Worm (Caenorhabditis elegans) whole organism, L2 larva: ENCODE data around the gene cts-1.

ENCODE experiments used
- C34F6.9 ChIP-seq: fragments of 150-350 bp; optimal IDR thresholded peaks from 2 replicates; lab custom pipeline; 2014; ENCODE audit warnings: missing biosample characterization, missing genetic modification characterization
- F13H6.1 ChIP-seq: sonication (generic microtip); optimal IDR thresholded peaks from 2 replicates; lab custom pipeline; 2016; ENCODE audit warnings: missing genetic modification characterization, missing compliant biosample characterization
- Y55F3AM.14 ChIP-seq: fragments of 200-800 bp; sonication (Bioruptor generic); optimal IDR thresholded peaks from 2 replicates; lab custom pipeline; 2018; ENCODE audit warnings: mild to moderate bottlenecking, missing genetic modification characterization, missing compliant biosample characterization
- aly-2 ChIP-seq: fragments of 150-350 bp; optimal IDR thresholded peaks from 2 replicates; lab custom pipeline; 2014; ENCODE audit warnings: missing biosample characterization, missing genetic modification characterization
- blmp-1 ChIP-seq: sonication (generic microtip); optimal IDR thresholded peaks from 2 replicates; lab custom pipeline; 2017; ENCODE audit warnings: missing genetic modification characterization, mild to moderate bottlenecking, missing compliant biosample characterization, antibody characterized with exemption, moderate library complexity; ENCODE audit not compliant: insufficient read depth
- ceh-16 ChIP-seq: fragments of 150-350 bp; optimal IDR thresholded peaks from 2 replicates; lab custom pipeline; 2014; ENCODE audit warnings: missing biosample characterization, missing genetic modification characterization
- ceh-82 ChIP-seq: fragments of 150-350 bp; optimal IDR thresholded peaks from 2 replicates; lab custom pipeline; 2014; ENCODE audit warnings: missing biosample characterization, missing genetic modification characterization
- crh-2 ChIP-seq: sonication (generic microtip); optimal IDR thresholded peaks from 2 replicates; lab custom pipeline; 2017; ENCODE audit warnings: missing biosample characterization, missing genetic modification characterization
- dmd-4 ChIP-seq: sonication (generic microtip); optimal IDR thresholded peaks from 2 replicates; lab custom pipeline; 2017; ENCODE audit warnings: missing biosample characterization, missing genetic modification characterization
- egl-27 ChIP-seq: sonication (generic microtip); optimal IDR thresholded peaks from 3 replicates; lab custom pipeline; 2017; ENCODE audit warnings: missing biosample characterization, missing genetic modification reagents, missing genetic modification characterization
- elt-1 ChIP-seq: fragments of 150-350 bp; optimal IDR thresholded peaks from 2 replicates; lab custom pipeline; 2014; ENCODE audit warnings: missing biosample characterization, missing genetic modification characterization
- elt-3 ChIP-seq: sonication (generic microtip); optimal IDR thresholded peaks from 2 replicates; lab custom pipeline; 2017; ENCODE audit warnings: missing biosample characterization, missing genetic modification characterization
- fos-1 ChIP-seq: fragments of 150-350 bp; optimal IDR thresholded peaks from 2 replicates; lab custom pipeline; 2014; ENCODE audit warnings: missing biosample characterization, missing genetic modification characterization
- gmeb-1 ChIP-seq: fragments of 150-350 bp; optimal IDR thresholded peaks from 2 replicates; lab custom pipeline; 2014; ENCODE audit warnings: missing biosample characterization, missing genetic modification characterization
- lin-11 ChIP-seq: fragments of 150-350 bp; sonication (generic microtip); optimal IDR thresholded peaks from 2 replicates; lab custom pipeline; 2014; ENCODE audit warnings: missing biosample characterization, missing genetic modification characterization, inconsistent platforms, mixed read lengths
- lin-13 ChIP-seq: fragments of 150-350 bp; optimal IDR thresholded peaks from 2 replicates; lab custom pipeline; 2014; ENCODE audit warnings: missing biosample characterization, missing genetic modification reagents, missing genetic modification characterization
- lin-39 ChIP-seq: fragments of 150-350 bp; optimal IDR thresholded peaks from 2 replicates; lab custom pipeline; 2014; ENCODE audit warnings: missing biosample characterization, missing genetic modification reagents, missing genetic modification characterization
- lsy-2 ChIP-seq, 2 experiments: fragments of 150-350 bp in 1 of 2; sonication (generic microtip) in 1 of 2; optimal IDR thresholded peaks; 2 replicates each; lab custom pipeline; 2014 to 2017; ENCODE audit warnings: missing biosample characterization in 2 of 2, missing genetic modification characterization in 2 of 2
- mab-5 ChIP-seq: fragments of 150-350 bp; optimal IDR thresholded peaks from 2 replicates; lab custom pipeline; 2014; ENCODE audit warnings: missing biosample characterization, missing genetic modification characterization
- mdl-1 ChIP-seq, 2 experiments: fragments of 150-350 bp in 1 of 2; sonication (generic microtip) in 1 of 2; optimal IDR thresholded peaks; 2 replicates each; lab custom pipeline; 2017; ENCODE audit warnings: missing biosample characterization in 2 of 2, missing genetic modification characterization in 2 of 2
- nhr-10 ChIP-seq: sonication (generic microtip); optimal IDR thresholded peaks from 2 replicates; lab custom pipeline; 2017; ENCODE audit warnings: missing biosample characterization, missing genetic modification characterization
- nhr-12 ChIP-seq: fragments of 150-350 bp; optimal IDR thresholded peaks from 2 replicates; lab custom pipeline; 2014; ENCODE audit warnings: missing biosample characterization, missing genetic modification characterization
- nhr-129 ChIP-seq: fragments of 150-350 bp; optimal IDR thresholded peaks from 2 replicates; lab custom pipeline; 2014; ENCODE audit warnings: missing biosample characterization, missing genetic modification characterization
- nhr-21 ChIP-seq: fragments of 150-350 bp; optimal IDR thresholded peaks from 2 replicates; lab custom pipeline; 2014; ENCODE audit warnings: missing biosample characterization, missing genetic modification characterization
- nhr-237 ChIP-seq: fragments of 150-350 bp; optimal IDR thresholded peaks from 2 replicates; lab custom pipeline; 2014; ENCODE audit warnings: missing biosample characterization, missing genetic modification characterization
- nhr-6 ChIP-seq: fragments of 150-350 bp; optimal IDR thresholded peaks from 2 replicates; lab custom pipeline; 2014; ENCODE audit warnings: missing biosample characterization, missing genetic modification characterization
- nhr-77 ChIP-seq: fragments of 150-350 bp; optimal IDR thresholded peaks from 2 replicates; lab custom pipeline; 2014; ENCODE audit warnings: missing biosample characterization, missing genetic modification characterization
- peb-1 ChIP-seq: fragments of 150-350 bp; optimal IDR thresholded peaks from 2 replicates; lab custom pipeline; 2014; ENCODE audit warnings: missing biosample characterization, missing genetic modification characterization
- skn-1 ChIP-seq: sonication (generic microtip); optimal IDR thresholded peaks from 2 replicates; lab custom pipeline; 2017; ENCODE audit warnings: missing biosample characterization, missing genetic modification characterization
- sma-3 ChIP-seq: sonication (generic microtip); optimal IDR thresholded peaks from 2 replicates; lab custom pipeline; 2016; ENCODE audit warnings: missing genetic modification reagents, missing genetic modification characterization, missing compliant biosample characterization
- sma-9 ChIP-seq, 2 experiments: fragments of 150-350 bp in 1 of 2; sonication (generic microtip) in 1 of 2; optimal IDR thresholded peaks; 2 replicates each; lab custom pipeline; 2014 to 2016; ENCODE audit warnings: missing genetic modification characterization in 2 of 2, mild to moderate bottlenecking in 1 of 2, missing biosample characterization in 1 of 2, missing compliant biosample characterization in 1 of 2, missing genetic modification reagents in 1 of 2, moderate library complexity in 1 of 2
- unc-39 ChIP-seq: fragments of 150-350 bp; optimal IDR thresholded peaks from 2 replicates; lab custom pipeline; 2014; ENCODE audit warnings: missing biosample characterization, missing genetic modification characterization
- unc-55 ChIP-seq: fragments of 150-350 bp; sonication (generic microtip); optimal IDR thresholded peaks from 3 replicates; lab custom pipeline; 2014; ENCODE audit warnings: missing biosample characterization, missing genetic modification reagents, missing genetic modification characterization
- zag-1 ChIP-seq: fragments of 150-350 bp; optimal IDR thresholded peaks from 2 replicates; lab custom pipeline; 2014; ENCODE audit warnings: missing biosample characterization, missing genetic modification characterization
- ztf-1 ChIP-seq: fragments of 200-800 bp; sonication (Bioruptor generic); conservative IDR thresholded peaks from 2 replicates; pipeline ENCODE4 v1.3.6; 2022; ENCODE audit warnings: missing genetic modification characterization, missing compliant biosample characterization
- ztf-11 ChIP-seq: sonication (generic microtip); optimal IDR thresholded peaks from 2 replicates; lab custom pipeline; 2017; ENCODE audit warnings: missing biosample characterization, missing genetic modification characterization
- ztf-4 ChIP-seq: fragments of 150-350 bp; optimal IDR thresholded peaks from 2 replicates; lab custom pipeline; 2014; ENCODE audit warnings: missing biosample characterization, missing genetic modification characterization

cts-1 gene

DNA sequence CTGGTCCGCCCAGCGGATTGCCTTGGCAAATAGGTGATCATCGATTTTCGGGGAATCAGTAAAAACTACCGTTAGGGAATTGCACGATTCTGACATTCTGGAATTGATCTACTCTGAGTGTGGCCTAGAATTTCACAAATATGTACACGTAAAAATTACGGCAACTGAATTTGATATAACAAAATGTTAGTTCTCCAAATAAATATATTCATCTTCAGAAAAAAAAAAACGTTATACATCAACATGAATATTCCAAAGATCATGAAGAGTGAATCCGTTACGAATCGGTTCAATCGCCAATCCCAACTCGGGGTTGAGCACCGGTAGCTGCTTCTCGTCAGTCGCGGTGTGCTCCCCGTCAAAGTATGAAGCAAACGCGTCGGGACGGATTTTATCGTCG lies 42.2 kb upstream of the cts-1 start, which contains the start of gene rip-1:
Gene rip-1, minus strand, starts transcription at position 101 of the 400 bp plus-strand sequence.
- no peak for TF ChIP-seq dmd-4 (tag; lab: Kevin White, UChicago)
- no peak for TF ChIP-seq nhr-77 (tag; lab: Kevin White, UChicago)
- no peak for TF ChIP-seq nhr-6

DNA sequence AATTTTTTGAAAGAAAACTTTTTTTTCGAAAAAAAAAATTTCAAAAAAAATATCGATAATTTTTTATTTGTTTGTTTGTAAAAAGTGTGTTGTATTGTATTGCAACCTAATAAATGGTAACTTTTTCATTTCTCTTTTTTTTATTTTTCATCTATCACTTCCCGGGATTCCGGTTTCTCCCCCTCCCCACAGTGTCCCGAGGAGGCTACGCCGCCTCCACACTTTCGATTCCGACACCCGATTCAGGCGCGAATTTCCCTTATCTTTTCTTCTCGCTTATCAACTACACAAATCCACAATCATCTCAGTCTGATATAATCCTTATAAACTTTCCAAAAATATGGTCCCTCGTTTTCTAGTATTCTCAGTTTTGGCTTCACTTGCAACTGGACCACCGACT lies 38.1 kb upstream of the cts-1 start, which contains the start of gene R01H10.4:
Gene R01H10.4, plus strand, starts transcription at position 236 of the 400 bp plus-strand sequence.
- no peak for TF ChIP-seq ceh-16 (tag; lab: Kevin White, UChicago)
- TF ChIP-seq nhr-21 (tag; lab: Kevin White, UChicago) = no peak
- TF ChIP-seq skn-1 (tag; lab: Kevin White, UChicago) = no peak
- TF ChIP-seq elt-3 (tag; lab: Kevin White, UChicago) = no peak
- no peak for TF ChIP-seq blmp-1 (tag; lab: Kevin White, UChicago)
- TF ChIP-seq elt-1 (tag; lab: Kevin White, UChicago) = no peak
- TF ChIP-seq crh-2 (tag; lab: Kevin White, UChicago) = no peak
- no peak for TF ChIP-seq nhr-77 (tag; lab: Kevin White, UChicago)
- no peak for TF ChIP-seq Y55F3AM.14 (GFP tag; lab: Kevin White, UChicago)
- TF ChIP-seq ztf-11 (tag; lab: Kevin White, UChicago) = no peak
- no peak for TF ChIP-seq nhr-10 (tag; lab: Kevin White, UChicago)
- no peak for TF ChIP-seq nhr-6
- TF ChIP-seq mdl-1 (tag; optimal IDR thresholded peaks at IDR 0.05; lab: Kevin White, UChicago) = no peak
- TF ChIP-seq zag-1 (tag; lab: Kevin White, UChicago) = no peak
- TF ChIP-seq fos-1 = no peak
- no peak for TF ChIP-seq ztf-4
- no peak for TF ChIP-seq sma-3 (GFP tag; lab: Kevin White, UChicago)
- no peak for TF ChIP-seq peb-1 (tag; lab: Kevin White, UChicago)

DNA sequence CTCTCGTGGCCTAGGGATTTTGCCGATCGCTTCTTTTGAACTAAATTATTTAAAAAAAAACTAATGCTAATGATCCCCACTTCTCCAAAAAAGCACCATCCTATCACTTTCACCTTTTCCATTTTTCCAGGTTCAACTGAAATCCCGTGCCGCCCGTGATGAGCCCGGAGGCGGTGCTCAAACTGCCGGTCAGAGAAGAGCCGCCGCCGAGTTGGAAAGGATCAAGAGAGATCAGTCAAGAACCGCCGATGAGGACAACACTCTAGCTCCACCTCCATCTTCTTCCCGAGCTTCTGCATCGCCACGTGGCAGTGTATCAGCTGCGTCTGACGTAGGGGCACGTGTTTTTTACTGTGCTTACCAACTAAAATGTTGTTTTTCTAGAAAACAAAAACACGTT lies 36.9 kb upstream of the cts-1 start:
- TF ChIP-seq aly-2 (tag; lab: Kevin White, UChicago) = no peak
- TF ChIP-seq, all 48 proteins: peak for 0

DNA sequence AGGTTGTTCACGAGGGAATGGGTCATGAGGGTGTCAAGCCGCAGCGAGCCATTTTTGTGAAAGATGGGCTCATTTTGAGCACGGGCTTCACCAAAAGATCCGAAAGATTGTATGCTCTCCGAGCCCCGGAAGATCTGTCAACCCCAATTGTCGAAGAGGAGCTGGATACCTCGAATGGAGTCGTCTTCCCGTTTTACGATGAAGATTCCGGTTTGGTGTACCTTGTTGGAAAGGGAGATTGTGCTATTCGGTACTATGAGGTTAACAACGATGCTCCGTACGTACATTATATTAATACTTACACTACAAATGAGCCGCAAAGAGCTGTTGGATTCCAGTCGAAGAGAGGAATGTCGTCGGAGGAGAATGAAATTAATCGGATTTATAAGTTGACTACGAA lies 34.7 kb upstream of the cts-1 start:
- no peak for TF ChIP-seq skn-1 (tag; lab: Kevin White, UChicago)
- no peak for TF ChIP-seq mdl-1 (tag; optimal IDR thresholded peaks at IDR 0.05; lab: Kevin White, UChicago)
- no peak for TF ChIP-seq gmeb-1 (tag; lab: Kevin White, UChicago)
- TF ChIP-seq nhr-12 (tag; lab: Kevin White, UChicago) = no peak
- TF ChIP-seq lin-11 (tag; lab: Kevin White, UChicago) = no peak
- TF ChIP-seq ztf-11 (tag; lab: Kevin White, UChicago) = no peak
- no peak for TF ChIP-seq ztf-4
- TF ChIP-seq ztf-1 = no peak
- no peak for TF ChIP-seq nhr-237 (tag; lab: Kevin White, UChicago)
- no peak for TF ChIP-seq nhr-10 (tag; lab: Kevin White, UChicago)
- TF ChIP-seq zag-1 (tag; lab: Kevin White, UChicago) = no peak
- no peak for TF ChIP-seq unc-55
- TF ChIP-seq egl-27 (tag; lab: Kevin White, UChicago) = no peak
- no peak for TF ChIP-seq lin-39
- TF ChIP-seq crh-2 (tag; lab: Kevin White, UChicago) = no peak
- no peak for TF ChIP-seq F13H6.1 (tag; lab: Kevin White, UChicago)
- TF ChIP-seq fos-1 = no peak
- no peak for TF ChIP-seq ceh-16 (tag; lab: Kevin White, UChicago)
- no peak for TF ChIP-seq mab-5 (tag; lab: Kevin White, UChicago)
- no peak for TF ChIP-seq elt-1 (tag; lab: Kevin White, UChicago)

DNA sequence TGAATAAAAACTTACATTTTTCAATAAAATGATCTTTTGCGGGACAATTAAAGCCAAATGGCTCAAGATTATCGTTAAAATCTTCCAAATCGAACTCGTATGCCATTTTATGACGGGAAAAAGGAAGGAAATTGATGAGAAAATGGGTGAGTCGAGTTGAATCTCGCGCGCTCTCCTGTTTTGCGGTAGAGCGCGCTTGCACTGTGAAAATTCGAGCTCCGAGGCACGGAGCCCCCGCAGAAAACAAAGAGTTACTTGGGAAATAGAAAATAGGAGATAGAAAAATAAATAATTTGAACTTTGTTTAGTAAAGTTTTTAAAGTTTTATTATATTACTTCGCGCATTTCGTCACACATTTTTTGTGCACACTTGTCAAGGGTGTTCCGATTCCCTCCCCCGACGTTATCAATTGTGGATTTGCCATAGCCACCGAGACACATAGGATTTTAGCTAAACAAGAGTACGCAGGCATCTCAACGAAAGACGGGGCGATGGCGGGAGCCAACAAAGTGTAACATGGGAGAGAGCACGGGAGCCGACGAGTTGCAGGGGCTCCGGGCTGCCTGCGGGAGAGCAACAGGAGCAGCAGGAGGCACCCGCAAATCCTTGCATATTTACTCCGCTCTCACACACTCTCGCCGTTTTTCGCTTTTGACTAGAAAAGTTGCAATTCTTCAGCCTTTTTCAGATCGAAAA lies 32.2 kb upstream of the cts-1 start, which contains the start of the genes div-1 and cor-1:
Gene div-1, minus strand, starts transcription at position 119 of the 697 bp plus-strand sequence.
Gene cor-1, plus strand, starts transcription at position 671 of the 697 bp plus-strand sequence.
- TF ChIP-seq skn-1 (tag; lab: Kevin White, UChicago) (no peak), aly-2 (tag; lab: Kevin White, UChicago) (no peak), nhr-129 (tag; lab: Kevin White, UChicago) (peak; percentile 15), lsy-2 (tag; optimal IDR thresholded peaks at IDR 0.05; lab: Kevin White, UChicago) (peak in 1 of 2 experiments; percentile 60), ceh-82 (tag; lab: Kevin White, UChicago) (no peak), sma-3 (GFP tag; lab: Kevin White, UChicago) (peak; percentile 10), peb-1 (tag; lab: Kevin White, UChicago) (no peak), ceh-16 (tag; lab: Kevin White, UChicago) (no peak), nhr-12 (tag; lab: Kevin White, UChicago) (no peak), crh-2 (tag; lab: Kevin White, UChicago) (peak; percentile 37), elt-1 (tag; lab: Kevin White, UChicago) (no peak), unc-55 (peak; percentile 56), sma-9 (GFP tag; optimal IDR thresholded peaks at IDR 0.05; lab: Kevin White, UChicago) (no peak), sma-9 (tag; optimal IDR thresholded peaks at IDR 0.05; lab: Kevin White, UChicago) (no peak), lin-13 (peak; percentile 16), C34F6.9 (tag; lab: Kevin White, UChicago) (peak; percentile 38), gmeb-1 (tag; lab: Kevin White, UChicago) (peak; percentile 86), F13H6.1 (tag; lab: Kevin White, UChicago) (peak; percentile 5), unc-39 (no peak), lin-11 (tag; lab: Kevin White, UChicago) (no peak), Y55F3AM.14 (GFP tag; lab: Kevin White, UChicago) (no peak), ztf-1 (no peak), mdl-1 (tag; optimal IDR thresholded peaks at IDR 0.05; lab: Kevin White, UChicago) (no peak), elt-3 (tag; lab: Kevin White, UChicago) (no peak), lin-39 (no peak), zag-1 (tag; lab: Kevin White, UChicago) (no peak)
